Fruit fly (Drosophila melanogaster): ENCODE results near the gene Mtp.

The Mtp gene

dm6 chr2L:20881353-20882079, 41.2 kb downstream of the Mtp start:
- TF ChIP-seq ttk (optimal IDR thresholded peaks at IDR 0.05) (no peak), psq (optimal IDR thresholded peaks at IDR 0.05) (no peak), Sin3A (optimal IDR thresholded peaks at IDR 0.05) (no peak), Myc (optimal IDR thresholded peaks at IDR 0.05) (no peak), h (optimal IDR thresholded peaks at IDR 0.05) (no peak), insv (optimal IDR thresholded peaks at IDR 0.05) (no peak)

- TF ChIP-seq Sin3A (optimal IDR thresholded peaks at IDR 0.05) = no peak
- TF ChIP-seq Myc (optimal IDR thresholded peaks at IDR 0.05) = no peak
- TF ChIP-seq ttk (optimal IDR thresholded peaks at IDR 0.05) = no peak
- TF ChIP-seq psq (optimal IDR thresholded peaks at IDR 0.05) = no peak
- no peak for TF ChIP-seq insv (optimal IDR thresholded peaks at IDR 0.05)
- no peak for TF ChIP-seq h (optimal IDR thresholded peaks at IDR 0.05)
Measured at dm6 chr2L:20880476-20880875, 42.2 kb downstream of the Mtp start.

dm6 chr2L:20879567-20880141, 43.0 kb downstream of the Mtp start:
- no peak for TF ChIP-seq insv (optimal IDR thresholded peaks at IDR 0.05)
- TF ChIP-seq Myc (optimal IDR thresholded peaks at IDR 0.05) = no peak
- no peak for TF ChIP-seq h (optimal IDR thresholded peaks at IDR 0.05)

dm6 chr2L:20878463-20878862, 44.2 kb downstream of the Mtp start:
- no peak for TF ChIP-seq Sin3A (optimal IDR thresholded peaks at IDR 0.05)
- TF ChIP-seq psq (optimal IDR thresholded peaks at IDR 0.05) = no peak
- TF ChIP-seq ttk (optimal IDR thresholded peaks at IDR 0.05) = no peak
- TF ChIP-seq Myc (optimal IDR thresholded peaks at IDR 0.05) = no peak
- TF ChIP-seq h (optimal IDR thresholded peaks at IDR 0.05) = no peak
- TF ChIP-seq insv (optimal IDR thresholded peaks at IDR 0.05) = no peak

DNA sequence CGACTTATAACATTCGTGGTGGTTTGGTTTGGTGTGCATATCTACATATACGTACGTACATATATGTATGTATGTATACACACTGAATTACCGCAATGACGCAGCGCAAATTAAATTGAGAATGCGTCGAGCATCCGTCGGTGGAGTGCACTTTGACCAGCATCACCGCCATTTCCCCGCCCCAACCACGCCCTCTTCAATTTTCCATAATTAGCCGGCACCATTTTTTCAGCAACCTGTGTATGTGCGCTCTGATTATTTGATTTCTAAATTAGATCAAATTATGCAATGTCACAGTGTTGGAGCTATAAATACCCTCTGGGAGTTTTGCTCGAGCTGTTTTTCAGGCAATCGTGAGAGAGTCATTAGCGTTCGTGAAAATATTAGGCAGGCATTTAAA, 44.6 kb downstream of the Mtp start:
- TF ChIP-seq h (optimal IDR thresholded peaks at IDR 0.05) = no peak
- TF ChIP-seq Sin3A (optimal IDR thresholded peaks at IDR 0.05) = no peak
- no peak for TF ChIP-seq Myc (optimal IDR thresholded peaks at IDR 0.05)
- no peak for TF ChIP-seq psq (optimal IDR thresholded peaks at IDR 0.05)
- no peak for TF ChIP-seq insv (optimal IDR thresholded peaks at IDR 0.05)
- no peak for TF ChIP-seq ttk (optimal IDR thresholded peaks at IDR 0.05)

DNA sequence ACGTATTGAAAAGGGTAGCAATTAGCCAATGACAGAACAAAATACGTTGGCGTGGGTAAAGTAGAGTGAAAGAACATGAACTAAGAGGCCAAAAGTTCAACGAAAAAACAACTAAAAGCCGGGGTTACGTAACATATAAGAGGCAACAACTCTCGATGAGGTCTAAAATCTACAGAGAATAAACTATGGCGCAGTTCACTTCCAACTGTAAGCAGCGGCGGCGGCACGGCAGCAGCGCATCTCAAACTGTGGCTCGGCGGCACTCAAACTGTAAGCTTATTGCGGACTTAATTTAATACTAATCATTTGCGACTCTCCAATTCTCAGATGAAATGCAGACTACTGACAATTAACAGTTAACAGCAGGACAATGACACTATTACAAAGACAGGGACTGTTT, 48.2 kb downstream of the Mtp start:
- TF ChIP-seq ttk (optimal IDR thresholded peaks at IDR 0.05) (no peak), Sin3A (optimal IDR thresholded peaks at IDR 0.05) (no peak), psq (optimal IDR thresholded peaks at IDR 0.05) (no peak), h (optimal IDR thresholded peaks at IDR 0.05) (no peak), Myc (optimal IDR thresholded peaks at IDR 0.05) (no peak), insv (optimal IDR thresholded peaks at IDR 0.05) (no peak)

DNA sequence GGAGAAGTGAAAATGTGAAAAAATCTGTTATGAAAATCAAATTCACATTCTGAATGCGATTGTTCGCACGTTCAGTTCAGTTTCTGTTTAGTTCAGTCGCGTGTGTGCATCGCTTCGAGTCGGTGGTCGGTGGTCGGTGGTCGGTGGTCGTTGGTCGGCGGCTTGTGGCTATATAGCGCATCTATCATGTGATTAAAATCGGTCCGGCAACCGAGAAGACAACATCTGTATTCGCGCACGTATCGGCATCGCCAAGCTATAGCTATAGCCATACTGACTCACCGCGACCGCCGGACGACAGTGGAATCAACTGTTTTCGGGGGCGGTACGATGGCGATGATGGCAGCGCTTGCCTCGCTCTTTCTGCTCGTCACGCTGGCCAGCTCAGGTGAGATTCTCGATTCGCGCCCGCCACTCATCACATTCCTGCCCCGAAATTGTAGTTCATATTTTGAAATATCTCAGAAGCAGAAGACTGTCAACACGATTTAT, 52.8 kb downstream of the Mtp start, which contains the start of gene CG14401:
Gene CG14401, plus strand, starts transcription at position 51 of the 492 bp plus-strand sequence.
- TF ChIP-seq psq (optimal IDR thresholded peaks at IDR 0.05) = no peak
- TF ChIP-seq insv (optimal IDR thresholded peaks at IDR 0.05) = no peak
- TF ChIP-seq h (optimal IDR thresholded peaks at IDR 0.05) = no peak
- no peak for TF ChIP-seq Myc (optimal IDR thresholded peaks at IDR 0.05)
- no peak for TF ChIP-seq ttk (optimal IDR thresholded peaks at IDR 0.05)
- TF ChIP-seq Sin3A (optimal IDR thresholded peaks at IDR 0.05) = no peak
